Fruit fly (Drosophila melanogaster) whole organism, embryonic: ENCODE data around the gene Sgf11.

Source experiments
- Ada2b ChIP-seq: fragments of 200-800 bp; sonication (Bioruptor generic); IDR thresholded peaks from 2 replicates; pipeline ENCODE4 v1.3.6; 2022; ENCODE audit warnings: missing biosample characterization, missing genetic modification characterization
- BEAF-32 ChIP-seq: fragments of 200-800 bp; sonication (Bioruptor generic); optimal IDR thresholded peaks from 3 replicates; lab custom pipeline; 2017; ENCODE audit warnings: missing biosample characterization, missing genetic modification characterization, mild to moderate bottlenecking, moderate library complexity, missing genetic modification reagents
- CG10267 ChIP-seq: fragments of 200-800 bp; sonication (Bioruptor generic); optimal IDR thresholded peaks from 2 replicates; lab custom pipeline; 2018; ENCODE audit warnings: missing biosample characterization, mild to moderate bottlenecking, missing genetic modification characterization, moderate library complexity
- CG11085 ChIP-seq: fragments of 200-800 bp; sonication (Bioruptor generic); IDR thresholded peaks from 2 replicates; pipeline ENCODE4 v1.3.6; 2022; ENCODE audit warnings: missing biosample characterization, missing genetic modification characterization
- CG12071 ChIP-seq: fragments of 200-800 bp; sonication (Bioruptor generic); optimal IDR thresholded peaks from 3 replicates; lab custom pipeline; 2018; ENCODE audit warnings: missing biosample characterization, mild to moderate bottlenecking, missing genetic modification characterization
- CG12391 ChIP-seq: fragments of 200-800 bp; sonication (Bioruptor generic); optimal IDR thresholded peaks from 3 replicates; lab custom pipeline; 2018; ENCODE audit warnings: missing biosample characterization, mild to moderate bottlenecking, missing genetic modification characterization, moderate library complexity
- CG13624 ChIP-seq: fragments of 200-800 bp; sonication (Bioruptor generic); optimal IDR thresholded peaks from 2 replicates; lab custom pipeline; 2016; ENCODE audit warnings: missing biosample characterization, missing genetic modification characterization
- CG15011 ChIP-seq: fragments of 200-800 bp; sonication (Bioruptor generic); optimal IDR thresholded peaks from 3 replicates; lab custom pipeline; 2018; ENCODE audit warnings: missing biosample characterization, mild to moderate bottlenecking, missing genetic modification characterization
- CG15073 ChIP-seq: fragments of 200-800 bp; sonication (Bioruptor generic); optimal IDR thresholded peaks from 2 replicates; lab custom pipeline; 2016; ENCODE audit warnings: missing biosample characterization, missing genetic modification characterization
- CG30431 ChIP-seq: fragments of 200-800 bp; sonication (Bioruptor generic); optimal IDR thresholded peaks from 2 replicates; lab custom pipeline; 2017; ENCODE audit warnings: missing biosample characterization, missing genetic modification characterization
- CG3726 ChIP-seq: fragments of 200-800 bp; sonication (Bioruptor generic); IDR thresholded peaks from 3 replicates; pipeline ENCODE4, ENCODE4 v1.3.6; 2022; ENCODE audit warnings: missing biosample characterization, missing genetic modification characterization
- CG4328 ChIP-seq: fragments of 200-800 bp; sonication (Bioruptor generic); optimal IDR thresholded peaks from 3 replicates; lab custom pipeline; 2017; ENCODE audit warnings: missing biosample characterization, missing genetic modification reagents, missing genetic modification characterization
- CG6813 ChIP-seq: fragments of 200-800 bp; sonication (Bioruptor generic); optimal IDR thresholded peaks from 2 replicates; lab custom pipeline; 2017; ENCODE audit warnings: missing biosample characterization, missing genetic modification characterization, mild to moderate bottlenecking, moderate library complexity, missing genetic modification reagents
- CG7556 ChIP-seq: fragments of 200-800 bp; sonication (Bioruptor generic); optimal IDR thresholded peaks from 2 replicates; lab custom pipeline; 2017; ENCODE audit warnings: missing biosample characterization, mild to moderate bottlenecking, missing genetic modification characterization
- CG8290 ChIP-seq, 3 experiments: fragments of 200-800 bp; sonication (Bioruptor generic); optimal IDR thresholded peaks; 2 replicates each; lab custom pipeline; 2016 to 2019; ENCODE audit warnings: missing biosample characterization in 3 of 3, missing genetic modification characterization in 3 of 3, mild to moderate bottlenecking in 2 of 3, moderate library complexity in 1 of 3
- CG8944 ChIP-seq: fragments of 200-800 bp; sonication (Bioruptor generic); optimal IDR thresholded peaks from 3 replicates; lab custom pipeline; 2016; ENCODE audit warnings: missing biosample characterization, missing genetic modification characterization
- CG9437 ChIP-seq: fragments of 200-800 bp; sonication (Bioruptor generic); optimal IDR thresholded peaks from 2 replicates; lab custom pipeline; 2018; ENCODE audit warnings: missing biosample characterization, mild to moderate bottlenecking, missing genetic modification characterization
- CG9609 ChIP-seq: fragments of 200-800 bp; sonication (Bioruptor generic); optimal IDR thresholded peaks from 3 replicates; lab custom pipeline; 2016; ENCODE audit warnings: missing biosample characterization, missing genetic modification characterization
- D19B ChIP-seq: fragments of 200-800 bp; sonication (Bioruptor generic); optimal IDR thresholded peaks from 2 replicates; lab custom pipeline; 2017; ENCODE audit warnings: missing biosample characterization, mild to moderate bottlenecking, missing genetic modification characterization
- Dll ChIP-seq: fragments of 200-800 bp; sonication (Bioruptor generic); IDR thresholded peaks from 4 replicates; pipeline ENCODE4 v1.3.6; 2022; ENCODE audit warnings: missing biosample characterization, missing genetic modification characterization; ENCODE audit not compliant: partially characterized antibody
- Drgx ChIP-seq: fragments of 200-800 bp; sonication (Bioruptor generic); IDR thresholded peaks from 2 replicates; pipeline ENCODE4 v1.3.6; 2022; ENCODE audit warnings: missing biosample characterization, missing genetic modification characterization
- Gsc ChIP-seq: fragments of 200-800 bp; sonication (Bioruptor generic); IDR thresholded peaks from 2 replicates; pipeline ENCODE4 v1.3.6; 2022; ENCODE audit warnings: missing biosample characterization, missing genetic modification characterization
- HHEX ChIP-seq: fragments of 200-800 bp; sonication (Bioruptor generic); optimal IDR thresholded peaks from 3 replicates; lab custom pipeline; 2017; ENCODE audit warnings: missing biosample characterization, mild to moderate bottlenecking, missing genetic modification characterization, missing genetic modification reagents
- HmgZ ChIP-seq: fragments of 200-800 bp; sonication (Bioruptor generic); optimal IDR thresholded peaks from 2 replicates; lab custom pipeline; 2018; ENCODE audit warnings: missing biosample characterization, mild to moderate bottlenecking, missing genetic modification characterization
- PHDP ChIP-seq: fragments of 200-800 bp; sonication (Bioruptor generic); optimal IDR thresholded peaks from 3 replicates; lab custom pipeline; 2018; ENCODE audit warnings: missing biosample characterization, mild to moderate bottlenecking, missing genetic modification characterization, moderate library complexity
- Tbp ChIP-seq: fragments of >200 bp; optimal IDR thresholded peaks from 2 replicates; lab custom pipeline; 2018; ENCODE audit warnings: missing biosample characterization, missing genetic modification characterization
- az2 ChIP-seq: fragments of 200-800 bp; sonication (Bioruptor generic); optimal IDR thresholded peaks from 3 replicates; lab custom pipeline; 2016; ENCODE audit warnings: missing biosample characterization, missing genetic modification characterization
- bab2 ChIP-seq: fragments of 200-800 bp; sonication (Bioruptor generic); optimal IDR thresholded peaks from 2 replicates; lab custom pipeline; 2016; ENCODE audit warnings: missing biosample characterization, missing genetic modification characterization
- cad ChIP-seq: fragments of >200 bp; optimal IDR thresholded peaks from 2 replicates; lab custom pipeline; 2017; ENCODE audit warnings: missing biosample characterization, missing genetic modification characterization
- caup ChIP-seq: fragments of 200-800 bp; sonication (Bioruptor generic); optimal IDR thresholded peaks from 3 replicates; lab custom pipeline; 2017; ENCODE audit warnings: missing biosample characterization, mild to moderate bottlenecking, missing genetic modification characterization, moderate library complexity; ENCODE audit not compliant: severe bottlenecking
- ci ChIP-seq: fragments of 200-800 bp; sonication (Bioruptor generic); IDR thresholded peaks from 3 replicates; pipeline ENCODE4 v1.3.6; 2022; ENCODE audit warnings: missing biosample characterization, missing genetic modification characterization
- crc ChIP-seq: fragments of 200-800 bp; sonication (Bioruptor generic); optimal IDR thresholded peaks from 2 replicates; lab custom pipeline; 2016; ENCODE audit warnings: missing biosample characterization, missing genetic modification characterization
- dm ChIP-seq: fragments of 200-800 bp; sonication (Bioruptor generic); optimal IDR thresholded peaks from 3 replicates; lab custom pipeline; 2016; ENCODE audit warnings: missing biosample characterization, missing genetic modification characterization
- dmrt11E ChIP-seq: fragments of 200-800 bp; sonication (Bioruptor generic); optimal IDR thresholded peaks from 3 replicates; lab custom pipeline; 2018; ENCODE audit warnings: missing biosample characterization, mild to moderate bottlenecking, missing genetic modification characterization, moderate library complexity
- exex ChIP-seq: fragments of 200-800 bp; sonication (Bioruptor generic); optimal IDR thresholded peaks from 4 replicates; lab custom pipeline; 2018; ENCODE audit warnings: missing biosample characterization, mild to moderate bottlenecking, missing genetic modification characterization, moderate library complexity
- gcm2 ChIP-seq: fragments of 200-800 bp; sonication (Bioruptor generic); optimal IDR thresholded peaks from 2 replicates; lab custom pipeline; 2016; ENCODE audit warnings: missing biosample characterization, missing genetic modification characterization
- her ChIP-seq: fragments of 200-800 bp; sonication (Bioruptor generic); optimal IDR thresholded peaks from 2 replicates; lab custom pipeline; 2016; ENCODE audit warnings: missing biosample characterization, missing genetic modification characterization
- lbe ChIP-seq: fragments of 200-800 bp; sonication (Bioruptor generic); optimal IDR thresholded peaks from 2 replicates; lab custom pipeline; 2016; ENCODE audit warnings: missing biosample characterization, mild to moderate bottlenecking, missing genetic modification characterization
- nerfin-1 ChIP-seq: fragments of 200-800 bp; sonication (Bioruptor generic); optimal IDR thresholded peaks from 3 replicates; lab custom pipeline; 2019; ENCODE audit warnings: missing biosample characterization, mild to moderate bottlenecking, missing genetic modification characterization, moderate library complexity
- oc ChIP-seq: fragments of 200-800 bp; sonication (Bioruptor generic); optimal IDR thresholded peaks from 2 replicates; lab custom pipeline; 2018; ENCODE audit warnings: missing biosample characterization, mild to moderate bottlenecking, missing genetic modification characterization, moderate library complexity
- pfk ChIP-seq: fragments of 200-800 bp; sonication (Bioruptor generic); optimal IDR thresholded peaks from 2 replicates; lab custom pipeline; 2018; ENCODE audit warnings: missing biosample characterization, mild to moderate bottlenecking, missing genetic modification characterization, moderate library complexity
- psq ChIP-seq: fragments of 200-800 bp; sonication (Bioruptor generic); optimal IDR thresholded peaks from 2 replicates; lab custom pipeline; 2017; ENCODE audit warnings: missing biosample characterization, missing genetic modification characterization
- stc ChIP-seq: fragments of 200-800 bp; sonication (Bioruptor generic); IDR thresholded peaks from 2 replicates; pipeline ENCODE4 v1.3.6; 2022; ENCODE audit warnings: missing biosample characterization, missing genetic modification characterization
- stwl ChIP-seq: fragments of 200-800 bp; sonication (Bioruptor generic); optimal IDR thresholded peaks from 3 replicates; lab custom pipeline; 2018; ENCODE audit warnings: missing biosample characterization, mild to moderate bottlenecking, missing genetic modification characterization, moderate library complexity
- tll ChIP-seq, 2 experiments: fragments of 200-800 bp in 1 of 2; fragments of >200 bp in 1 of 2; sonication (Bioruptor generic) in 1 of 2; optimal IDR thresholded peaks; 2 replicates each; lab custom pipeline; 2017 to 2019; ENCODE audit warnings: missing biosample characterization in 2 of 2, missing genetic modification characterization in 2 of 2, mild to moderate bottlenecking in 1 of 2, moderate library complexity in 1 of 2
- ttk ChIP-seq: fragments of 200-800 bp; sonication (Bioruptor generic); IDR thresholded peaks from 2 replicates; pipeline ENCODE4 v2.1.2; 2022; ENCODE audit warnings: missing biosample characterization, missing genetic modification characterization
- vnd ChIP-seq: fragments of 200-800 bp; sonication (Bioruptor generic); IDR thresholded peaks from 3 replicates; pipeline ENCODE4 v1.3.6; 2022; ENCODE audit warnings: missing biosample characterization, missing genetic modification characterization; ENCODE audit not compliant: partially characterized antibody

Sgf11 gene

dm6 chr3L:18640584-18641527 lies 40.8 kb downstream of the Sgf11 start (continued):
- TF ChIP-seq nerfin-1 (tag; lab: Kevin White, UChicago), result peak; percentile 80
- no peak for TF ChIP-seq BEAF-32 (GFP tag; lab: Kevin White, UChicago)
- TF ChIP-seq CG15011 (GFP tag; lab: Kevin White, UChicago), result peak; percentile 83
- TF ChIP-seq D19B, result peak; percentile 86
- TF ChIP-seq tll (GFP tag; optimal IDR thresholded peaks at IDR 0.05; lab: Kevin White, UChicago), result no peak
- no peak for TF ChIP-seq vnd (GFP tag; lab: Robert Waterston, UW)
- TF ChIP-seq CG6813 (GFP tag; lab: Kevin White, UChicago), result peak; percentile 93
- peak; percentile 78 for TF ChIP-seq her (GFP tag; lab: Kevin White, UChicago)
- TF ChIP-seq CG8944 (GFP tag; lab: Kevin White, UChicago), result peak; percentile 91
- TF ChIP-seq CG4328 (GFP tag; lab: Kevin White, UChicago), result peak; percentile 88
- peak; percentile 98 for TF ChIP-seq ci (GFP tag; lab: Robert Waterston, UW)
- peak; percentile 87 for TF ChIP-seq CG9437 (GFP tag; lab: Kevin White, UChicago)
- peak; percentile 97 for TF ChIP-seq CG13624 (GFP tag; lab: Kevin White, UChicago)
- TF ChIP-seq exex (tag; lab: Kevin White, UChicago), result peak; percentile 62
- TF ChIP-seq az2 (GFP tag; lab: Kevin White, UChicago), result peak; percentile 90
- TF ChIP-seq CG15073 (GFP tag; lab: Kevin White, UChicago), result peak; percentile 97
- peak; percentile 97 for TF ChIP-seq CG11085 (GFP tag; lab: Robert Waterston, UW)
- peak; percentile 89 for TF ChIP-seq CG12391
- TF ChIP-seq CG8290 (GFP tag; optimal IDR thresholded peaks at IDR 0.05; lab: Kevin White, UChicago), result peak; percentile 4
- peak; percentile 59 to 99 for TF ChIP-seq CG8290 (tag; optimal IDR thresholded peaks at IDR 0.05; lab: Kevin White, UChicago)
- peak; percentile 97 for TF ChIP-seq stc (GFP tag; lab: Robert Waterston, UW)
- TF ChIP-seq gcm2 (GFP tag; lab: Kevin White, UChicago), result peak; percentile 92
- TF ChIP-seq CG3726 (GFP tag; lab: Robert Waterston, UW), result peak; percentile 96
- TF ChIP-seq HHEX (GFP tag; lab: Kevin White, UChicago), result peak; percentile 90
- TF ChIP-seq Gsc, result no peak
- peak; percentile 98 for TF ChIP-seq Drgx (GFP tag; lab: Robert Waterston, UW)
- TF ChIP-seq Tbp, result no peak
- no peak for TF ChIP-seq Dll (GFP tag; lab: Robert Waterston, UW)
- peak; percentile 88 for TF ChIP-seq oc (tag; lab: Kevin White, UChicago)
- TF ChIP-seq lbe (GFP tag; lab: Kevin White, UChicago), result peak; percentile 72
- peak; percentile 94 for TF ChIP-seq PHDP (tag; lab: Kevin White, UChicago)
- TF ChIP-seq ttk (GFP tag; lab: Robert Waterston, UW), result peak; percentile 98
- peak; percentile 98 for TF ChIP-seq CG7556 (GFP tag; lab: Kevin White, UChicago)
- peak; percentile 61 for TF ChIP-seq dmrt11E (tag; lab: Kevin White, UChicago)
- peak; percentile 99 for TF ChIP-seq Ada2b (GFP tag; lab: Robert Waterston, UW)
- no peak for TF ChIP-seq pfk
- TF ChIP-seq psq (GFP tag; lab: Kevin White, UChicago), result peak; percentile 73
- peak; percentile 89 for TF ChIP-seq crc (GFP tag; lab: Kevin White, UChicago)
- peak; percentile 85 for TF ChIP-seq CG10267
- TF ChIP-seq bab2 (GFP tag; lab: Kevin White, UChicago), result peak; percentile 95
- no peak for TF ChIP-seq cad (GFP tag; lab: Kevin White, UChicago)
- TF ChIP-seq CG9609 (GFP tag; lab: Kevin White, UChicago), result peak; percentile 92
- TF ChIP-seq caup (GFP tag; lab: Kevin White, UChicago), result peak; percentile 94
- TF ChIP-seq dm, result peak; percentile 83
- TF ChIP-seq HmgZ (tag; lab: Kevin White, UChicago), result peak; percentile 96
- TF ChIP-seq CG12071 (GFP tag; lab: Kevin White, UChicago), result peak; percentile 88
- TF ChIP-seq CG30431, result peak; percentile 82
- TF ChIP-seq stwl, result no peak
